Worm (Caenorhabditis elegans) whole organism, L3 larva: ENCODE measurements around the gene B0513.4.

Source experiments
- R02D3.7 ChIP-seq: fragments of 150-350 bp; optimal IDR thresholded peaks from 2 replicates; lab custom pipeline; 2014; ENCODE audit warnings: missing biosample characterization, missing genetic modification characterization
- ZK546.5 ChIP-seq: sonication (generic microtip); optimal IDR thresholded peaks from 2 replicates; lab custom pipeline; 2017; ENCODE audit warnings: missing biosample characterization, missing genetic modification characterization
- aly-2 ChIP-seq: fragments of 150-350 bp; optimal IDR thresholded peaks from 2 replicates; lab custom pipeline; 2014; ENCODE audit warnings: missing biosample characterization, missing genetic modification characterization
- ama-1 ChIP-seq: fragments of 150-350 bp; optimal IDR thresholded peaks from 2 replicates; lab custom pipeline; 2018
- ceh-16 ChIP-seq: sonication (generic microtip); optimal IDR thresholded peaks from 2 replicates; lab custom pipeline; 2017; ENCODE audit warnings: missing biosample characterization, missing genetic modification characterization
- ceh-28 ChIP-seq: fragments of 150-350 bp; optimal IDR thresholded peaks from 2 replicates; lab custom pipeline; 2014; ENCODE audit warnings: missing biosample characterization, missing genetic modification reagents, missing genetic modification characterization
- ceh-82 ChIP-seq: fragments of 150-350 bp; optimal IDR thresholded peaks from 2 replicates; lab custom pipeline; 2014; ENCODE audit warnings: missing biosample characterization, missing genetic modification characterization
- ceh-9 ChIP-seq: sonication (generic microtip); optimal IDR thresholded peaks from 2 replicates; lab custom pipeline; 2018; ENCODE audit warnings: missing biosample characterization, missing genetic modification characterization
- daf-12 ChIP-seq: fragments of 150-350 bp; optimal IDR thresholded peaks from 2 replicates; lab custom pipeline; 2014; ENCODE audit warnings: missing biosample characterization, missing genetic modification reagents, missing genetic modification characterization
- egl-27 ChIP-seq: sonication (generic microtip); optimal IDR thresholded peaks from 4 replicates; lab custom pipeline; 2017; ENCODE audit warnings: missing biosample characterization, missing genetic modification reagents, missing genetic modification characterization
- egl-5 ChIP-seq: fragments of 150-350 bp; optimal IDR thresholded peaks from 2 replicates; lab custom pipeline; 2017; ENCODE audit warnings: missing biosample characterization, missing genetic modification reagents, missing genetic modification characterization, inconsistent platforms
- elt-1 ChIP-seq: fragments of 150-350 bp; optimal IDR thresholded peaks from 2 replicates; lab custom pipeline; 2014; ENCODE audit warnings: missing biosample characterization, missing genetic modification characterization
- elt-2 ChIP-seq: sonication (generic microtip); optimal IDR thresholded peaks from 2 replicates; lab custom pipeline; 2016; ENCODE audit warnings: missing genetic modification reagents, mild to moderate bottlenecking, missing genetic modification characterization, missing compliant biosample characterization
- elt-3 ChIP-seq, 3 experiments: fragments of 150-350 bp in 1 of 3; sonication (generic microtip) in 2 of 3; optimal IDR thresholded peaks; 2 replicates in 2 of 3; 4 replicates in 1 of 3; lab custom pipeline; 2014 to 2017; ENCODE audit warnings: missing biosample characterization in 3 of 3, missing genetic modification characterization in 3 of 3
- eor-1 ChIP-seq, 2 experiments: fragments of 150-350 bp; optimal IDR thresholded peaks; 2 replicates each; lab custom pipeline; 2014 to 2018; ENCODE audit warnings: missing biosample characterization in 2 of 2, missing genetic modification characterization in 2 of 2
- fkh-10 ChIP-seq: sonication (generic microtip); optimal IDR thresholded peaks from 2 replicates; lab custom pipeline; 2017; ENCODE audit warnings: missing biosample characterization, missing genetic modification reagents, missing genetic modification characterization
- fkh-2 ChIP-seq: fragments of 150-350 bp; optimal IDR thresholded peaks from 2 replicates; lab custom pipeline; 2014; ENCODE audit warnings: missing biosample characterization, missing genetic modification reagents, missing genetic modification characterization
- fos-1 ChIP-seq: fragments of 150-350 bp; optimal IDR thresholded peaks from 2 replicates; lab custom pipeline; 2014; ENCODE audit warnings: missing biosample characterization, missing genetic modification characterization
- hmg-11 ChIP-seq: sonication (generic microtip); optimal IDR thresholded peaks from 2 replicates; lab custom pipeline; 2016; ENCODE audit warnings: missing genetic modification characterization, missing compliant biosample characterization
- jun-1 ChIP-seq: fragments of 150-350 bp; optimal IDR thresholded peaks from 2 replicates; lab custom pipeline; 2014; ENCODE audit warnings: missing biosample characterization, missing genetic modification reagents, missing genetic modification characterization
- lin-15B ChIP-seq: fragments of 150-350 bp; optimal IDR thresholded peaks from 2 replicates; lab custom pipeline; 2014; ENCODE audit warnings: missing biosample characterization, missing genetic modification characterization
- lin-39 ChIP-seq: fragments of 150-350 bp; optimal IDR thresholded peaks from 2 replicates; lab custom pipeline; 2018; ENCODE audit warnings: missing biosample characterization, missing genetic modification reagents, missing genetic modification characterization
- lsy-12 ChIP-seq: sonication (generic microtip); optimal IDR thresholded peaks from 2 replicates; lab custom pipeline; 2016; ENCODE audit warnings: mild to moderate bottlenecking, missing genetic modification characterization, missing compliant biosample characterization
- mdl-1 ChIP-seq: fragments of 150-350 bp; optimal IDR thresholded peaks from 2 replicates; lab custom pipeline; 2014; ENCODE audit warnings: missing biosample characterization, missing genetic modification characterization
- mml-1 ChIP-seq: fragments of 150-350 bp; sonication (generic microtip); optimal IDR thresholded peaks from 3 replicates; lab custom pipeline; 2014; ENCODE audit warnings: missing biosample characterization, missing genetic modification characterization
- nfya-1 ChIP-seq: sonication (generic microtip); optimal IDR thresholded peaks from 2 replicates; lab custom pipeline; 2017; ENCODE audit warnings: missing genetic modification characterization, mild to moderate bottlenecking, missing compliant biosample characterization, antibody characterized with exemption, moderate library complexity; ENCODE audit not compliant: insufficient read depth
- nhr-11 ChIP-seq: fragments of 150-350 bp; optimal IDR thresholded peaks from 2 replicates; lab custom pipeline; 2014; ENCODE audit warnings: missing biosample characterization, missing genetic modification characterization
- nhr-12 ChIP-seq: fragments of 150-350 bp; optimal IDR thresholded peaks from 2 replicates; lab custom pipeline; 2014; ENCODE audit warnings: missing biosample characterization, missing genetic modification characterization
- nhr-23 ChIP-seq: fragments of 150-350 bp; optimal IDR thresholded peaks from 2 replicates; lab custom pipeline; 2014; ENCODE audit warnings: missing biosample characterization, missing genetic modification reagents, missing genetic modification characterization
- nhr-237 ChIP-seq: fragments of 150-350 bp; optimal IDR thresholded peaks from 2 replicates; lab custom pipeline; 2014; ENCODE audit warnings: missing biosample characterization, missing genetic modification characterization
- nhr-25 ChIP-seq: sonication (generic microtip); optimal IDR thresholded peaks from 2 replicates; lab custom pipeline; 2017; ENCODE audit warnings: missing biosample characterization, missing genetic modification characterization
- nhr-28 ChIP-seq: fragments of 150-350 bp; optimal IDR thresholded peaks from 2 replicates; lab custom pipeline; 2014; ENCODE audit warnings: missing biosample characterization, missing genetic modification characterization
- nhr-43 ChIP-seq: sonication (generic microtip); optimal IDR thresholded peaks from 2 replicates; lab custom pipeline; 2016; ENCODE audit warnings: mild to moderate bottlenecking, missing genetic modification characterization, missing compliant biosample characterization; ENCODE audit not compliant: poor library complexity, severe bottlenecking
- nhr-67 ChIP-seq: fragments of 150-350 bp; optimal IDR thresholded peaks from 2 replicates; lab custom pipeline; 2014; ENCODE audit warnings: missing biosample characterization, missing genetic modification characterization
- nhr-76 ChIP-seq: fragments of 150-350 bp; sonication (generic microtip); optimal IDR thresholded peaks from 5 replicates; lab custom pipeline; 2014; ENCODE audit warnings: missing biosample characterization, missing genetic modification characterization
- nhr-77 ChIP-seq: fragments of 150-350 bp; optimal IDR thresholded peaks from 2 replicates; lab custom pipeline; 2014; ENCODE audit warnings: missing biosample characterization, missing genetic modification characterization
- pha-4 ChIP-seq: fragments of 150-350 bp; optimal IDR thresholded peaks from 2 replicates; lab custom pipeline; 2014; ENCODE audit warnings: missing biosample characterization, missing genetic modification reagents, missing genetic modification characterization
- pqm-1 ChIP-seq: fragments of 150-350 bp; optimal IDR thresholded peaks from 2 replicates; lab custom pipeline; 2017; ENCODE audit warnings: missing biosample characterization, missing genetic modification characterization, inconsistent platforms
- sea-2 ChIP-seq: fragments of 150-350 bp; sonication (generic microtip); optimal IDR thresholded peaks from 4 replicates; lab custom pipeline; 2014; ENCODE audit warnings: missing biosample characterization, missing genetic modification reagents, missing genetic modification characterization
- skn-1 ChIP-seq: fragments of 150-350 bp; optimal IDR thresholded peaks from 2 replicates; lab custom pipeline; 2014; ENCODE audit warnings: missing biosample characterization, missing genetic modification characterization
- snpc-4 ChIP-seq: fragments of 150-350 bp; optimal IDR thresholded peaks from 2 replicates; lab custom pipeline; 2014; ENCODE audit warnings: missing biosample characterization, missing genetic modification characterization
- tbx-2 ChIP-seq: sonication (generic microtip); optimal IDR thresholded peaks from 2 replicates; lab custom pipeline; 2016; ENCODE audit warnings: mild to moderate bottlenecking, missing genetic modification characterization, missing compliant biosample characterization
- unc-39 ChIP-seq: sonication (generic microtip); optimal IDR thresholded peaks from 4 replicates; lab custom pipeline; 2017; ENCODE audit warnings: missing biosample characterization, missing genetic modification characterization
- unc-62 ChIP-seq: fragments of 150-350 bp; sonication (generic microtip); optimal IDR thresholded peaks from 4 replicates; lab custom pipeline; 2014; ENCODE audit warnings: missing biosample characterization, missing genetic modification reagents, missing genetic modification characterization
- zag-1 ChIP-seq: fragments of 150-350 bp; optimal IDR thresholded peaks from 2 replicates; lab custom pipeline; 2014; ENCODE audit warnings: missing biosample characterization, missing genetic modification characterization
- ztf-11 ChIP-seq: fragments of 150-350 bp; optimal IDR thresholded peaks from 2 replicates; lab custom pipeline; 2014; ENCODE audit warnings: missing biosample characterization, missing genetic modification characterization
- ztf-4 ChIP-seq: fragments of 150-350 bp; optimal IDR thresholded peaks from 2 replicates; lab custom pipeline; 2014; ENCODE audit warnings: missing biosample characterization, missing genetic modification characterization

B0513.4 gene

DNA sequence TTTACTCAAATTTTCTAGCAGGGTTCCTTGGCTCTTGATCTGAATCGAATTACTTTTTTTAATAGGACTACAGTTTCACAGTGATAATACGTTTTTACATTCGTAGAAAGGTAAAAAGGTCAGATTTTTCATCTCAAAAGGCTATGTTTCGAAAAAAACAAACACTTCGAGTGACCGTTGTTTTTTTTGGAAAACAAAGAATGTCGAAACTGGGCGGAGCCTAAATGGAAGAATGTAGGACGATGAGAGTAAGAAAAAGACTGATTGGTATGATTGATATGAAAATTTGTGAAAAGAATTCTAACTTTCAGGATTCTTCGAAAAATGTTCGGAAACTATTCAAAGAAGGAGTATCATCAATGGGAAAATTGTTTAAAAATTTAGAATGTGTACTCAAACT, 33.0 kb downstream of the B0513.4 start, which contains the start of gene Y37A1A.2:
TSS of gene Y37A1A.2 (minus strand) at position 101 of the 400 bp plus-strand sequence.
- TF ChIP-seq snpc-4, result no peak
- no peak for TF ChIP-seq nhr-28
- no peak for TF ChIP-seq ceh-16 (tag; lab: Kevin White, UChicago)
- no peak for TF ChIP-seq unc-62 (GFP tag; lab: Kevin White, UChicago)
- TF ChIP-seq nhr-237 (tag; lab: Kevin White, UChicago), result no peak
- TF ChIP-seq nhr-77 (tag; lab: Kevin White, UChicago), result no peak
- TF ChIP-seq nhr-25 (tag; lab: Kevin White, UChicago), result no peak
- no peak for TF ChIP-seq hmg-11 (tag; lab: Kevin White, UChicago)
- TF ChIP-seq lin-39 (tag; lab: Kevin White, UChicago), result no peak

DNA sequence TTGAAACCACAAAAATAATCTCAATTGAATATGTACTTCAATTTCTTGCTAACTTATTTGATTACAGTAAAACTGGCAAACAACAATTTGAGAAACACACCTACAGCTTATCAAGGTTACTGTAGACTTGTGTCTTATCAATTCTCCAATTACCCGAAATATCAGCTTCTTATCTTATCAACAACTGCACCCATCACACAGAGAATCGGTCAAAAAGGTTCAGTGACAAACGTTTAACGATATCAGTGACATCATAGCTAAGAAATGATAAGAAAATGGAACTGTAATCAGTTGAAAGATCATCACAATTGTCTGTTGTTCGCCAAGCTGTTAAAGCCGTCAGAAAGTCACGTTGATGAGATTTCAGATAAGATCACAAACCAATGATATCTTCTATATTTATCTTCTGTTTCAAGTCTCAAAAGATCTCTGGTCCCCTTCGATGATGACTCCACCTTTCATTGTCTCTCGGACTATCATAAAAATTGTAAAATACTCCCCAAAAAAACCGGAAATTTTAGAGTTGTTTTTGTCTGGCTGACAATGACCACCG, 39.3 kb downstream of the B0513.4 start:
- TF ChIP-seq ama-1 (no peak), fkh-2 (tag; lab: Kevin White, UChicago) (no peak), elt-2 (tag; lab: Kevin White, UChicago) (peak; percentile 100), nfya-1 (peak; percentile 64), jun-1 (peak; percentile 98), lin-15B (no peak), ceh-9 (tag; lab: Kevin White, UChicago) (no peak), nhr-76 (tag; lab: Kevin White, UChicago) (peak; percentile 39), nhr-12 (tag; lab: Kevin White, UChicago) (no peak), nhr-28 (no peak), mdl-1 (tag; lab: Kevin White, UChicago) (peak; percentile 56), mml-1 (tag; lab: Kevin White, UChicago) (no peak), daf-12 (no peak), zag-1 (tag; lab: Kevin White, UChicago) (no peak), snpc-4 (no peak), eor-1 (tag; optimal IDR thresholded peaks at IDR 0.05; lab: Kevin White, UChicago) (no peak), unc-62 (GFP tag; lab: Kevin White, UChicago) (no peak), lin-39 (tag; lab: Kevin White, UChicago) (no peak), nhr-11 (tag; lab: Kevin White, UChicago) (no peak), elt-1 (tag; lab: Kevin White, UChicago) (no peak), pqm-1 (tag; lab: Kevin White, UChicago) (peak; percentile 100), nhr-25 (tag; lab: Kevin White, UChicago) (peak; percentile 89), unc-39 (tag; lab: Kevin White, UChicago) (no peak), nhr-67 (tag; lab: Kevin White, UChicago) (no peak), nhr-77 (tag; lab: Kevin White, UChicago) (no peak), fos-1 (tag; lab: Kevin White, UChicago) (peak; percentile 82), ceh-28 (peak; percentile 65), ceh-82 (tag; lab: Kevin White, UChicago) (no peak), sea-2 (GFP tag; lab: Kevin White, UChicago) (no peak), ceh-16 (tag; lab: Kevin White, UChicago) (no peak), egl-27 (peak; percentile 98), nhr-237 (tag; lab: Kevin White, UChicago) (no peak), ztf-11 (tag; lab: Kevin White, UChicago) (no peak), nhr-43 (tag; lab: Kevin White, UChicago) (peak; percentile 93), ztf-4 (tag; lab: Kevin White, UChicago) (no peak), hmg-11 (tag; lab: Kevin White, UChicago) (no peak), elt-3 (tag; optimal IDR thresholded peaks at IDR 0.05; lab: Kevin White, UChicago) (peak; percentile 100), ZK546.5 (tag; lab: Kevin White, UChicago) (no peak), lsy-12 (tag; lab: Kevin White, UChicago) (no peak), R02D3.7 (tag; lab: Kevin White, UChicago) (peak; percentile 65), pha-4 (tag; lab: Kevin White, UChicago) (peak; percentile 75), skn-1 (tag; lab: Kevin White, UChicago) (peak; percentile 47), aly-2 (tag; lab: Kevin White, UChicago) (no peak), nhr-23 (peak; percentile 90), tbx-2 (tag; lab: Kevin White, UChicago) (peak; percentile 12), fkh-10 (no peak), egl-5 (tag; lab: Kevin White, UChicago) (no peak)
